Worm (Caenorhabditis elegans) whole organism, early embryonic: ENCODE measurements around the gene tdc-1.

ENCODE experiments used
- B0310.2 ChIP-seq: sonication (generic microtip); optimal IDR thresholded peaks from 2 replicates; lab custom pipeline; 2016; ENCODE audit warnings: mild to moderate bottlenecking, missing genetic modification characterization, missing compliant biosample characterization
- F13C5.2 ChIP-seq: sonication (generic microtip); optimal IDR thresholded peaks from 2 replicates; lab custom pipeline; 2017; ENCODE audit warnings: mild to moderate bottlenecking, missing genetic modification characterization, inconsistent platforms, missing compliant biosample characterization
- aly-1 ChIP-seq: sonication (generic microtip); optimal IDR thresholded peaks from 2 replicates; lab custom pipeline; 2016; ENCODE audit warnings: missing genetic modification characterization, missing compliant biosample characterization
- ama-1 ChIP-seq: fragments of 150-350 bp; optimal IDR thresholded peaks from 2 replicates; lab custom pipeline; 2014
- ceh-13 ChIP-seq: fragments of 200-800 bp; sonication (Bioruptor generic); optimal IDR thresholded peaks from 2 replicates; lab custom pipeline; 2018; ENCODE audit warnings: mild to moderate bottlenecking, missing genetic modification characterization, missing compliant biosample characterization
- ceh-36 ChIP-seq: sonication (generic microtip); optimal IDR thresholded peaks from 2 replicates; lab custom pipeline; 2016; ENCODE audit warnings: missing genetic modification characterization, inconsistent platforms, missing compliant biosample characterization
- ets-7 ChIP-seq: sonication (generic microtip); optimal IDR thresholded peaks from 2 replicates; lab custom pipeline; 2016; ENCODE audit warnings: missing genotype, missing genetic modification characterization, missing compliant biosample characterization
- flt-1 ChIP-seq: fragments of 200-800 bp; sonication (Bioruptor generic); IDR thresholded peaks from 2 replicates; pipeline ENCODE4 v1.3.6; 2022; ENCODE audit warnings: missing genetic modification characterization, missing compliant biosample characterization
- hmbx-1 ChIP-seq: sonication (generic microtip); optimal IDR thresholded peaks from 2 replicates; lab custom pipeline; 2016; ENCODE audit warnings: mild to moderate bottlenecking, missing genetic modification characterization, missing compliant biosample characterization
- hmg-4 ChIP-seq: fragments of 200-800 bp; sonication (Bioruptor generic); optimal IDR thresholded peaks from 2 replicates; lab custom pipeline; 2018; ENCODE audit warnings: mild to moderate bottlenecking, missing genetic modification characterization, missing compliant biosample characterization
- hnd-1 ChIP-seq: sonication (generic microtip); optimal IDR thresholded peaks from 2 replicates; lab custom pipeline; 2016; ENCODE audit warnings: missing genetic modification characterization, missing compliant biosample characterization
- pes-1 ChIP-seq: fragments of 200-800 bp; sonication (Bioruptor generic); IDR thresholded peaks from 2 replicates; pipeline ENCODE4 v1.3.6; 2022; ENCODE audit warnings: missing genetic modification reagents, missing genetic modification characterization, missing compliant biosample characterization
- scrt-1 ChIP-seq: fragments of 200-800 bp; sonication (Bioruptor generic); IDR thresholded peaks from 2 replicates; pipeline ENCODE4 v1.3.6; 2022; ENCODE audit warnings: missing genetic modification characterization, missing compliant biosample characterization
- sea-1 ChIP-seq: fragments of 200-800 bp; sonication (Bioruptor generic); conservative IDR thresholded peaks from 2 replicates; pipeline ENCODE4 v1.3.6; 2022; ENCODE audit warnings: missing genetic modification characterization, missing compliant biosample characterization
- tbx-11 ChIP-seq: fragments of 200-800 bp; sonication (Bioruptor generic); IDR thresholded peaks from 2 replicates; pipeline ENCODE4 v1.3.6; 2022; ENCODE audit warnings: missing genetic modification characterization, missing compliant biosample characterization
- tbx-37 ChIP-seq: fragments of 200-800 bp; sonication (Bioruptor generic); conservative IDR thresholded peaks from 2 replicates; pipeline ENCODE4 v1.3.6; 2022; ENCODE audit warnings: missing genetic modification reagents, missing genetic modification characterization, missing compliant biosample characterization
- tra-4 ChIP-seq: sonication (generic microtip); optimal IDR thresholded peaks from 2 replicates; lab custom pipeline; 2017; ENCODE audit warnings: missing genetic modification characterization, missing compliant biosample characterization

tdc-1 gene

DNA sequence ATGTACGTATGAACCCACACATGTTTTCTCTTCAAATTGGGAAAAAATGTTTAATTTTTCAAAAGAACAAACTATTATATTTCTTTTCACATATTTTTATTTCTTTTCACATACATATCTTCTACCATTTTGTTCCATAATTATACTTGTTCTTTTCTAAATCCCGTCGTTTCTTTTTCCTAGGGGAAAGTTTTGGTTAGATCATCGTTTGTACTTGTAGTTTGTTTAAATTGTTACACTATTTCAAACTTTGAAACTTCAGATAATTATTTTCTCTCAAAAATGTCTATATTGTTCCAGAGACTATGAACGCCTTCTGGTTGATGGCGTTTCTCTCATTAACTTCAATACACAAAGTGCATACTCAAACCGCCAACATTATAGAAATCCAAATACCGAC is 14.4 kb upstream of the tdc-1 start, which contains the start of gene F35C11.7:
F35C11.7 (plus strand) TSS at position 301 of the 400 bp plus-strand sequence.
- no peak for TF ChIP-seq hmg-4 (GFP tag; lab: Kevin White, UChicago)
- no peak for TF ChIP-seq pes-1 (GFP tag; lab: Robert Waterston, UW)
- no peak for TF ChIP-seq ets-7
- no peak for TF ChIP-seq tbx-37 (GFP tag; lab: Robert Waterston, UW)
- no peak for TF ChIP-seq hmbx-1 (tag; lab: Kevin White, UChicago)
- no peak for TF ChIP-seq hnd-1 (tag; lab: Kevin White, UChicago)
- no peak for TF ChIP-seq ceh-36
- TF ChIP-seq B0310.2 (tag; lab: Kevin White, UChicago) = no peak
- TF ChIP-seq scrt-1 (GFP tag; lab: Robert Waterston, UW) = no peak

DNA sequence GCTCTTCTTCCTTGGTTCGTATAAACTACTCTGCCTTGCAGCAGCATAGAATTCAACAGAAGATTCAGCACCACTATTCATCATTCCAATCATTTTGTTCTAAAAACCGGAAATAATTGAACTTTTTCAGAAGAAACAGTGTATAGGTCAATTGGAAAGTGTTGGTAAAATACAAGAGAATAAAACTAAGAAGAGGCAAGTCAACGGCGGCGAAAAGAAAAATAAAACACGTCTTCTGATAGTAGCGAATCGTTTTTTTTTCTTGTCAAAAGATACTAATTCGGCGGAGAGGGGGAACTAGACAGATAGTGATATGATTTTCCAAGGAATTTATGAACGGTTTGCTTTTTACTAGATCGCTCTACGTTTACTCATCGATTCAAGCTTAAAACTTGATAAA is 11.4 kb upstream of the tdc-1 start, which contains the start of gene F35C11.6:
F35C11.6 (minus strand) TSS at position 101 of the 400 bp plus-strand sequence.
- TF ChIP-seq tbx-37 (GFP tag; lab: Robert Waterston, UW) (no peak), F13C5.2 (tag; lab: Kevin White, UChicago) (no peak), ama-1 (no peak), aly-1 (tag; lab: Kevin White, UChicago) (no peak), B0310.2 (tag; lab: Kevin White, UChicago) (no peak), ets-7 (no peak), ceh-13 (GFP tag; lab: Kevin White, UChicago) (no peak), hmbx-1 (tag; lab: Kevin White, UChicago) (no peak), hmg-4 (GFP tag; lab: Kevin White, UChicago) (no peak), tbx-11 (no peak), ceh-36 (no peak), flt-1 (GFP tag; lab: Robert Waterston, UW) (no peak), sea-1 (GFP tag; lab: Robert Waterston, UW) (no peak), scrt-1 (GFP tag; lab: Robert Waterston, UW) (no peak), hnd-1 (tag; lab: Kevin White, UChicago) (no peak), tra-4 (tag; lab: Kevin White, UChicago) (no peak), pes-1 (GFP tag; lab: Robert Waterston, UW) (no peak)

DNA sequence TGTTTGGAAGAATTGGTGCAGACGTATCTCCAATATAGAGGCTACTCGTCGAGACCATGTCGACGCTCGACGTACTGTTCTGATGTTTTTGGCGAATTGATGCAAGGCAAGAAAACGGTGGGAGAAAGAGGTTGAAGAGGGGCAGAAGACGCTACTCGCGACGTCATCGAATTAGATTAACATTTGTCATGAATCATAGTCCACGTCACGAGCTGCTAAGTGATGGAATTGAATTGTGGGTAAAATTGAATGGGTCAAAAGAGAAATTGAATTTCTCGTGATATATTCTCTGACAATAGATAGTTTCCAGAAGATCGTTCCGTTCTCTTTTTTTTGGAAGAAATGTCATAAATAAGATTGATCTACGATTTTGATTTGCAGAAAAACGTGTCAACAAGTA is 10.7 kb upstream of the tdc-1 start:
- no peak for TF ChIP-seq pes-1 (GFP tag; lab: Robert Waterston, UW)
- no peak for TF ChIP-seq ceh-36
- TF ChIP-seq tra-4 (tag; lab: Kevin White, UChicago) = no peak
- no peak for TF ChIP-seq B0310.2 (tag; lab: Kevin White, UChicago)
- TF ChIP-seq tbx-11 = no peak
- TF ChIP-seq F13C5.2 (tag; lab: Kevin White, UChicago) = no peak
- no peak for TF ChIP-seq aly-1 (tag; lab: Kevin White, UChicago)
- TF ChIP-seq hmg-4 (GFP tag; lab: Kevin White, UChicago) = no peak
- TF ChIP-seq hnd-1 (tag; lab: Kevin White, UChicago) = no peak
- no peak for TF ChIP-seq sea-1 (GFP tag; lab: Robert Waterston, UW)
- TF ChIP-seq scrt-1 (GFP tag; lab: Robert Waterston, UW) = no peak
- TF ChIP-seq flt-1 (GFP tag; lab: Robert Waterston, UW) = no peak

DNA sequence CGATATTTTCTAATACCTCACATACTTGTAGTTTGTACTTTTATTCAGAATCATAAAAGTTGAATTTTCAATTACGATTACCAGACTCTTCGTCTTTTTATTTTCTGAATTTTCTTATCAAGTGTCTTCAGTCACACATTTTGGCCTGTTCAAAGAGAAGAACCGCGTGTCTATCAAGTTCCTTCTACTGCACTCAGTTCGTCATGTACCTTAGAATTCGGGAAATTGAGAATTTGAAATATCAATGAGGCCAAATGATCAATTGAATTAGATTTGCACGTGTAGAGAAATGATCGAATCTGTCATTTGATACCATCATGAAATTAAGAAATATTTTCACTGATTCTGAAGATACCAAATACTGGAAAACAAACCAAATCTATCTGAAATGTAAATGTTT is 6.8 kb upstream of the tdc-1 start:
- TF ChIP-seq scrt-1 (GFP tag; lab: Robert Waterston, UW) = no peak
- no peak for TF ChIP-seq ets-7
- TF ChIP-seq pes-1 (GFP tag; lab: Robert Waterston, UW) = no peak
- TF ChIP-seq hnd-1 (tag; lab: Kevin White, UChicago) = no peak
- no peak for TF ChIP-seq B0310.2 (tag; lab: Kevin White, UChicago)
- no peak for TF ChIP-seq ceh-13 (GFP tag; lab: Kevin White, UChicago)
- no peak for TF ChIP-seq tbx-11
- TF ChIP-seq hmbx-1 (tag; lab: Kevin White, UChicago) = no peak
- TF ChIP-seq aly-1 (tag; lab: Kevin White, UChicago) = no peak
- TF ChIP-seq tbx-37 (GFP tag; lab: Robert Waterston, UW) = no peak
- no peak for TF ChIP-seq ama-1
- TF ChIP-seq tra-4 (tag; lab: Kevin White, UChicago) = no peak
- TF ChIP-seq sea-1 (GFP tag; lab: Robert Waterston, UW) = no peak
- TF ChIP-seq ceh-36 = no peak
- TF ChIP-seq hmg-4 (GFP tag; lab: Kevin White, UChicago) = no peak
- no peak for TF ChIP-seq flt-1 (GFP tag; lab: Robert Waterston, UW)
- TF ChIP-seq F13C5.2 (tag; lab: Kevin White, UChicago) = no peak

DNA sequence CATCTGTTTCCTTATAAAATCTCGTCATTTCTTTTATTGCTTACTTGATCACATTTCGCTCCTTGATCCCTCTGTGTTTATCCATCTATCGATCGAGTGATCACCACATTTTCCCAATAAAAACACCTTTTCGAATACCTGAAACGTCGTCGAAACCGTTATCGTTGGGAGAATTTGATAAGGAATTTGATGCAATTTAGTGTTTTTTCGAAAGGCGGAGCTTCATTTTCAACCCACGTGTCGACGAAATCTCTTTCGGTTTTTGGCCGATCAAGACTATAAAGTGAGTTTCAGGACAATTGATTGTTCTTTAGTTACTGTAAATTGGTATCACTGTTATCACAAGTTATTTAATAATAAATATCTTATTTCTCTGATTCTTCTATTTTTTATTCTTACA is 5.8 kb upstream of the tdc-1 start, which contains the start of gene srdh-1:
srdh-1 (plus strand) TSS at position 43 of the 400 bp plus-strand sequence.
- TF ChIP-seq pes-1 (GFP tag; lab: Robert Waterston, UW) (no peak), ets-7 (no peak), ceh-36 (no peak), tbx-37 (GFP tag; lab: Robert Waterston, UW) (no peak), ceh-13 (GFP tag; lab: Kevin White, UChicago) (no peak), hmg-4 (GFP tag; lab: Kevin White, UChicago) (no peak), hmbx-1 (tag; lab: Kevin White, UChicago) (no peak), flt-1 (GFP tag; lab: Robert Waterston, UW) (no peak), ama-1 (no peak), tra-4 (tag; lab: Kevin White, UChicago) (no peak), tbx-11 (no peak), sea-1 (GFP tag; lab: Robert Waterston, UW) (no peak), F13C5.2 (tag; lab: Kevin White, UChicago) (no peak), B0310.2 (tag; lab: Kevin White, UChicago) (no peak)

DNA sequence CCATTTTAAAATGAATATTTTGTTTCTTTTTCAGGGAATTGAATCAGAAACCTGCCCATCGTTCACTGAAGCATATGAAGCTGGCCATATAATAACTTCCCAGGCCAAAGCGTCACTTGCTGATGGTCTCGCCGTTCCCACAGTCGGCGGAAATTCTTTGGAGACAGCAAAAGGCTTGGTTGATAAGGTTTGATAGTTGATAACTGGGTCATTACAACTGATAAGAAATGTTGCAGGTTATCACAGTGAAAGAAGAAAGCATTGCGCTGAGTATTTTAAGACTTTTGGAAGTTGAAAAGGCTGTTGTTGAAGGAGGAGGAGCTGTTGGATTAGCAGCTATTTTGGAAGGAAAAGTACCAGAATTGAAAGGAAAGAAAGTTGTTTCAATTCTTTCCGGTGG is 3.8 kb upstream of the tdc-1 start:
- TF ChIP-seq sea-1 (GFP tag; lab: Robert Waterston, UW) (no peak), scrt-1 (GFP tag; lab: Robert Waterston, UW) (no peak), ceh-36 (no peak), hnd-1 (tag; lab: Kevin White, UChicago) (no peak), hmg-4 (GFP tag; lab: Kevin White, UChicago) (no peak), B0310.2 (tag; lab: Kevin White, UChicago) (no peak), aly-1 (tag; lab: Kevin White, UChicago) (no peak), flt-1 (GFP tag; lab: Robert Waterston, UW) (no peak), tbx-11 (no peak), ceh-13 (GFP tag; lab: Kevin White, UChicago) (no peak), F13C5.2 (tag; lab: Kevin White, UChicago) (no peak), ama-1 (no peak), ets-7 (no peak), pes-1 (GFP tag; lab: Robert Waterston, UW) (no peak), tra-4 (tag; lab: Kevin White, UChicago) (no peak), tbx-37 (GFP tag; lab: Robert Waterston, UW) (no peak), hmbx-1 (tag; lab: Kevin White, UChicago) (no peak)
